Worm (Caenorhabditis elegans) whole organism, L3 larva: ENCODE measurements around the gene R11H6.2.
A peak's percentile ranks its signal among the peaks of the same experiment; 100 is the strongest.

Experiments used
- egl-27 ChIP-seq: sonication (generic microtip); optimal IDR thresholded peaks from 4 replicates; lab custom pipeline; 2017; ENCODE audit warnings: missing biosample characterization, missing genetic modification reagents, missing genetic modification characterization
- elt-1 ChIP-seq: fragments of 150-350 bp; optimal IDR thresholded peaks from 2 replicates; lab custom pipeline; 2014; ENCODE audit warnings: missing biosample characterization, missing genetic modification characterization
- elt-2 ChIP-seq: sonication (generic microtip); optimal IDR thresholded peaks from 2 replicates; lab custom pipeline; 2016; ENCODE audit warnings: missing genetic modification reagents, mild to moderate bottlenecking, missing genetic modification characterization, missing compliant biosample characterization
- elt-3 ChIP-seq, 3 experiments: fragments of 150-350 bp in 1 of 3; sonication (generic microtip) in 2 of 3; optimal IDR thresholded peaks; 2 replicates in 2 of 3; 4 replicates in 1 of 3; lab custom pipeline; 2014 to 2017; ENCODE audit warnings: missing biosample characterization in 3 of 3, missing genetic modification characterization in 3 of 3
- nhr-237 ChIP-seq: fragments of 150-350 bp; optimal IDR thresholded peaks from 2 replicates; lab custom pipeline; 2014; ENCODE audit warnings: missing biosample characterization, missing genetic modification characterization
- nhr-77 ChIP-seq: fragments of 150-350 bp; optimal IDR thresholded peaks from 2 replicates; lab custom pipeline; 2014; ENCODE audit warnings: missing biosample characterization, missing genetic modification characterization

DNA sequence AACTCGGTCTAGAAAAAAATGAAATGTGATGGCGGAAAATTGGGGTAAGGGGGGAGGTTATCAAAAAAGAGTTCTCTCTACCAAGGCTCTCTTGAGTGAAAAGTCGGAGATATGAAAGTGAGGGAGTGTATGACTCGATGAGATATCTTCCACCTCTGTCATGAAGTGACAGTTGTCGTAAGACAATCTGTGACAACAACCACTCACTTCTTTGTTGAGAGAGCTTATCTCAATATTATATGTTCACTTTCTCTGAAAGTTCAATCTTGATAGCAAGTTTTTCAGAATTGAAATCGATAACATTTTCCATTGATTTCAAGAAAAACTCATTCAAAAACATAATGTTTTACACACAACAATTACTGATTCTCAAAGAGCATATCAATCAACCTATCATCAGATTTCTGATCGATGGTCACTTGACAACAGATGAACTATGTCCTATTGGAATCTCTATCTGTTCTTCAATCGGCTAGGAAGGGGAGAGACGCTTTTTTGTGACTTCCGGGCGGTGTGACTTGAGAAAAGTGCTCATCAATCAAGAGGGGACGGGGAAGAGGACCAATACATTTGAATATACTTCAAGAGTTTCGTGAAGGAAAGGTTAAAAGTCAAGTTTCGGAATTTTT, 20.9 kb upstream of the R11H6.2 start:
- TF ChIP-seq nhr-237 (no peak), nhr-77 (tag; lab: Kevin White, UChicago) (no peak), elt-1 (tag; lab: Kevin White, UChicago) (peak; percentile 70), elt-2 (no peak), egl-27 (tag; lab: Kevin White, UChicago) (no peak), elt-3 (tag; optimal IDR thresholded peaks at IDR 0.05; lab: Kevin White, UChicago) (no peak)
